Fruit fly (Drosophila melanogaster): Measurements from ENCODE around the gene Nrg.

DNA sequence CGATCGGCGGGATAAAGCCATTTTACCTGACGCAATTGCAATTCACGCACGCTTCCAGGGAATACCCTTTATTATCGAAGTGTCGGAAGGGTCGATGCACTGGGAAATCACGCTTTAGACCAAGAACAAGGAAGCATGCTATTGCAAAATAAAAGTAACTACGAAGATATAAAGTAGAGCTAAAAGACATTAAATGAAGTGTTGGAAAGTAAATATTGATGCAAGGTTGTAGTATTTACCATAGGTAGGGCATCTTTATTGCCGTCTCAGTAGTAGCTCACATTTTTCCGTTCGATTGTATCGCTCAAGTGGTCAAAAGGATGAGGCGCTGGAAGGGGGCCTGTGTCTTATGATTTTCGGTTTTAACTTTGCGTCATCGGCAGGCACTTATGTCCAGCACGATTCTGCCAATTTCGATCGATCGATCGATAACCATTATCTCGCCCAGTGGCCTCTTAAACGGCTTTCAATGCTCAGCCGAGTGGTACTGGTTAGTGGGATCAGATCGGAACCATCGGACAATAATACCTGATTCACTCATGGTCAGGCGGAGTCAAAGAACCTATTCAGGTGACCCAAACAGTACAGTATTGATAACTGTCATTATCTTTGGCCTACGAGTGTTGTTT, 19.5 kb upstream of the Nrg start:
- TF ChIP-seq CG12768 (GFP tag; optimal IDR thresholded peaks at IDR 0.05): no peak
- no peak for TF ChIP-seq cic (GFP tag; optimal IDR thresholded peaks at IDR 0.05)
- no peak for TF ChIP-seq kay (GFP tag; ENCODE audit: borderline replicate concordance)
- TF ChIP-seq bab1 (GFP tag; optimal IDR thresholded peaks at IDR 0.05): no peak
- TF ChIP-seq CG11617 (GFP tag; optimal IDR thresholded peaks at IDR 0.05): no peak
- no peak for TF ChIP-seq Crg-1 (GFP tag; optimal IDR thresholded peaks at IDR 0.05)
- no peak for TF ChIP-seq CG7045 (GFP tag; optimal IDR thresholded peaks at IDR 0.05)
- TF ChIP-seq cnc (optimal IDR thresholded peaks at IDR 0.05): no peak
- TF ChIP-seq CG1620 (GFP tag; optimal IDR thresholded peaks at IDR 0.05): no peak
- no peak for TF ChIP-seq CG33017 (tag; optimal IDR thresholded peaks at IDR 0.05)
- TF ChIP-seq tj (GFP tag; optimal IDR thresholded peaks at IDR 0.05): no peak
- no peak for TF ChIP-seq CG14711 (tag; optimal IDR thresholded peaks at IDR 0.05)
